Worm (Caenorhabditis elegans): ENCODE results near the gene Y47D7A.12.

DNA sequence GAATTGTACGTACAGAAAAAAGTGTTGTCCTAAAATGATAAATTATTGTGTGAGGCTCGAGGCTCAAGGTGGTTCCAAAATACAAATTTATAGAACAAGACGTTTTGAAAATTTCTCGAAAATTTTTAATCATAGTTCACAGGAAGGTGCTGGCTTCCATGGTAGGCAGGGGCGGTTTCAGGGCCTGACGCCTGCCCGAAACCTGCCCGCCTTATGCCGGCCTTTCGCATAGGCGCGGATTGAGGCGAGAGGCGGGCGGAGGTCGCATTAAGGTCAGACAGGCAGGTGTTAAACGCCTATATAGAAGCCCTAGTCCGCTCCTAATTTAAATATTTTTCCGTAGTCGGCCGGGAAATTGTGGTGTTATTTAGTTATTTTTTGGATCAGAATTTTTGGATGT lies 6.4 kb downstream of the Y47D7A.12 start:
- TF ChIP-seq ztf-4 (tag; optimal IDR thresholded peaks at IDR 0.05), result no peak
- no peak for TF ChIP-seq gmeb-1 (tag; optimal IDR thresholded peaks at IDR 0.05)
- no peak for TF ChIP-seq skn-1 (tag; optimal IDR thresholded peaks at IDR 0.05)
- no peak for TF ChIP-seq unc-39 (tag; optimal IDR thresholded peaks at IDR 0.05)
- TF ChIP-seq aly-2 (tag; optimal IDR thresholded peaks at IDR 0.05), result no peak
- TF ChIP-seq ama-1 (optimal IDR thresholded peaks at IDR 0.05), result no peak
- TF ChIP-seq egl-27 (tag; optimal IDR thresholded peaks at IDR 0.05), result no peak
- TF ChIP-seq zag-1 (tag; optimal IDR thresholded peaks at IDR 0.05), result no peak
- no peak for TF ChIP-seq elt-3 (tag; optimal IDR thresholded peaks at IDR 0.05)
